Worm (Caenorhabditis elegans) whole organism, young adult: ENCODE results near the gene ugt-48.

Source experiments
- B0261.1 ChIP-seq: sonication (generic microtip); optimal IDR thresholded peaks from 2 replicates; lab custom pipeline; 2016; ENCODE audit warnings: mild to moderate bottlenecking, missing genetic modification characterization, moderate library complexity, missing compliant biosample characterization
- F10E7.11 ChIP-seq: sonication (generic microtip); optimal IDR thresholded peaks from 2 replicates; lab custom pipeline; 2017; ENCODE audit warnings: mild to moderate bottlenecking, missing genetic modification characterization, moderate library complexity, missing compliant biosample characterization
- F23B12.7 ChIP-seq: sonication (generic microtip); optimal IDR thresholded peaks from 2 replicates; lab custom pipeline; 2017; ENCODE audit warnings: missing genetic modification characterization, mild to moderate bottlenecking, missing compliant biosample characterization, antibody characterized with exemption, moderate library complexity; ENCODE audit not compliant: insufficient read depth
- F49E8.2 ChIP-seq: sonication (generic microtip); optimal IDR thresholded peaks from 3 replicates; lab custom pipeline; 2017; ENCODE audit warnings: missing genetic modification characterization, mild to moderate bottlenecking, missing compliant biosample characterization, antibody characterized with exemption, moderate library complexity; ENCODE audit not compliant: insufficient read depth
- F57A8.1 ChIP-seq: fragments of 200-800 bp; sonication (Bioruptor generic); optimal IDR thresholded peaks from 2 replicates; lab custom pipeline; 2018; ENCODE audit warnings: mild to moderate bottlenecking, missing genetic modification characterization, moderate library complexity, missing compliant biosample characterization
- Y53G8AR.9 ChIP-seq: fragments of 200-800 bp; sonication (Bioruptor generic); conservative IDR thresholded peaks from 2 replicates; pipeline ENCODE4 v1.3.6; 2022; ENCODE audit warnings: missing genetic modification reagents, missing genetic modification characterization, missing compliant biosample characterization
- Y79H2A.3 ChIP-seq: fragments of 200-800 bp; sonication (Bioruptor generic); conservative IDR thresholded peaks from 2 replicates; pipeline ENCODE4 v1.3.6; 2022; ENCODE audit warnings: missing genetic modification reagents, missing genetic modification characterization, missing compliant biosample characterization
- Y95B8A.8 ChIP-seq: fragments of 200-800 bp; sonication (Bioruptor generic); IDR thresholded peaks from 2 replicates; pipeline ENCODE4 v1.3.6; 2022; ENCODE audit warnings: missing genetic modification reagents, missing genetic modification characterization, missing compliant biosample characterization
- athp-1 ChIP-seq: sonication (generic microtip); optimal IDR thresholded peaks from 2 replicates; lab custom pipeline; 2017; ENCODE audit warnings: mild to moderate bottlenecking, missing genetic modification characterization, missing compliant biosample characterization
- attf-6 ChIP-seq: fragments of 200-800 bp; sonication (Bioruptor generic); IDR thresholded peaks from 2 replicates; pipeline ENCODE4 v1.3.6; 2022; ENCODE audit warnings: missing genetic modification reagents, missing genetic modification characterization, missing compliant biosample characterization
- ccch-3 ChIP-seq: fragments of 200-800 bp; sonication (Bioruptor generic); optimal IDR thresholded peaks from 2 replicates; lab custom pipeline; 2018; ENCODE audit warnings: mild to moderate bottlenecking, missing genetic modification characterization, missing compliant biosample characterization
- cebp-1 ChIP-seq, 2 experiments: fragments of 200-800 bp in 1 of 2; sonication (Bioruptor generic) in 1 of 2; sonication (generic microtip) in 1 of 2; IDR thresholded peaks in 1 of 2; optimal IDR thresholded peaks in 1 of 2; 2 replicates each; pipeline versions ENCODE4 v1.3.6 to Lab custom; 2017 to 2022; ENCODE audit warnings: missing compliant biosample characterization in 2 of 2, missing genetic modification characterization in 2 of 2, mild to moderate bottlenecking in 1 of 2, missing genetic modification reagents in 1 of 2, moderate library complexity in 1 of 2
- ceh-91 ChIP-seq: fragments of 200-800 bp; sonication (Bioruptor generic); IDR thresholded peaks from 2 replicates; pipeline ENCODE4 v1.3.6; 2022; ENCODE audit warnings: missing genetic modification reagents, missing genetic modification characterization, missing compliant biosample characterization
- die-1 ChIP-seq: sonication (generic microtip); optimal IDR thresholded peaks from 2 replicates; lab custom pipeline; 2016; ENCODE audit warnings: missing genotype, mild to moderate bottlenecking, missing genetic modification characterization, missing compliant biosample characterization
- dox-1 ChIP-seq: fragments of 200-800 bp; sonication (Bioruptor generic); IDR thresholded peaks from 2 replicates; pipeline ENCODE4 v1.3.6; 2022; ENCODE audit warnings: missing genetic modification reagents, missing genetic modification characterization, missing compliant biosample characterization
- dpl-1 ChIP-seq: fragments of 150-350 bp; optimal IDR thresholded peaks from 2 replicates; lab custom pipeline; 2014; ENCODE audit warnings: missing biosample characterization, missing genetic modification reagents, missing genetic modification characterization
- efl-1 ChIP-seq: fragments of 150-350 bp; optimal IDR thresholded peaks from 2 replicates; lab custom pipeline; 2014; ENCODE audit warnings: missing biosample characterization, missing genetic modification reagents, missing genetic modification characterization
- egl-44 ChIP-seq: fragments of 200-800 bp; sonication (Bioruptor generic); IDR thresholded peaks from 2 replicates; pipeline ENCODE4 v1.3.6; 2022; ENCODE audit warnings: missing genetic modification reagents, missing genetic modification characterization, missing compliant biosample characterization
- egrh-3 ChIP-seq: fragments of 200-800 bp; sonication (Bioruptor generic); IDR thresholded peaks from 2 replicates; pipeline ENCODE4 v1.3.6; 2022; ENCODE audit warnings: missing genetic modification reagents, missing genetic modification characterization, missing compliant biosample characterization
- hmg-20 ChIP-seq: fragments of 200-800 bp; sonication (Bioruptor generic); IDR thresholded peaks from 2 replicates; pipeline ENCODE4 v1.3.6; 2022; ENCODE audit warnings: missing genetic modification reagents, missing genetic modification characterization, missing compliant biosample characterization
- hrde-1 ChIP-seq: sonication (generic microtip); optimal IDR thresholded peaks from 2 replicates; lab custom pipeline; 2016; ENCODE audit warnings: missing genetic modification characterization, mild to moderate bottlenecking, missing compliant biosample characterization, moderate library complexity, missing genotype, missing genetic modification reagents, borderline replicate concordance
- hsf-1 ChIP-seq: fragments of 200-800 bp; sonication (Bioruptor generic); IDR thresholded peaks from 2 replicates; pipeline ENCODE4 v1.3.6; 2022; ENCODE audit warnings: missing genetic modification reagents, missing genetic modification characterization, missing compliant biosample characterization
- lag-1 ChIP-seq: fragments of 200-800 bp; sonication (Bioruptor generic); IDR thresholded peaks from 2 replicates; pipeline ENCODE4 v1.3.6; 2022; ENCODE audit warnings: missing genetic modification reagents, missing genetic modification characterization, missing compliant biosample characterization
- lin-35 ChIP-seq, 3 experiments: fragments of 150-350 bp in 2 of 3; sonication (generic microtip) in 1 of 3; optimal IDR thresholded peaks; 2 replicates each; lab custom pipeline; 2014 to 2018; ENCODE audit warnings: missing biosample characterization in 3 of 3, missing genetic modification characterization in 3 of 3, missing genetic modification reagents in 3 of 3
- lin-40 ChIP-seq: sonication (generic microtip); optimal IDR thresholded peaks from 2 replicates; lab custom pipeline; 2016; ENCODE audit warnings: missing genetic modification characterization, mild to moderate bottlenecking, missing compliant biosample characterization, missing genotype, missing genetic modification reagents
- lin-54 ChIP-seq: fragments of 200-800 bp; sonication (Bioruptor generic); optimal IDR thresholded peaks from 2 replicates; lab custom pipeline; 2018; ENCODE audit warnings: mild to moderate bottlenecking, missing genetic modification characterization, missing compliant biosample characterization
- lsy-27 ChIP-seq: sonication (generic microtip); optimal IDR thresholded peaks from 2 replicates; lab custom pipeline; 2017; ENCODE audit warnings: missing genetic modification characterization, mild to moderate bottlenecking, missing compliant biosample characterization, antibody characterized with exemption, missing genotype, borderline replicate concordance; ENCODE audit not compliant: insufficient read depth
- madf-6 ChIP-seq: fragments of 200-800 bp; sonication (Bioruptor generic); IDR thresholded peaks from 2 replicates; pipeline ENCODE4 v1.3.6; 2022; ENCODE audit warnings: missing genetic modification reagents, missing genetic modification characterization, missing compliant biosample characterization
- mcd-1 ChIP-seq: fragments of 200-800 bp; sonication (Bioruptor generic); IDR thresholded peaks from 2 replicates; pipeline ENCODE4 v1.3.6; 2022; ENCODE audit warnings: missing genetic modification reagents, missing genetic modification characterization, missing compliant biosample characterization
- nfyb-1 ChIP-seq: fragments of 200-800 bp; sonication (Bioruptor generic); IDR thresholded peaks from 2 replicates; pipeline ENCODE4 v1.3.6; 2022; ENCODE audit warnings: missing genetic modification reagents, missing genetic modification characterization, missing compliant biosample characterization
- nhr-120 ChIP-seq: fragments of 200-800 bp; sonication (Bioruptor generic); IDR thresholded peaks from 2 replicates; pipeline ENCODE4 v1.3.6; 2022; ENCODE audit warnings: missing genetic modification characterization, missing compliant biosample characterization
- nhr-80 ChIP-seq: sonication (generic microtip); optimal IDR thresholded peaks from 2 replicates; lab custom pipeline; 2016; ENCODE audit warnings: missing genetic modification characterization, missing compliant biosample characterization
- pbrm-1 ChIP-seq: fragments of 200-800 bp; sonication (Bioruptor generic); IDR thresholded peaks from 2 replicates; pipeline ENCODE4 v1.3.6; 2022; ENCODE audit warnings: missing genetic modification reagents, missing genetic modification characterization, missing compliant biosample characterization
- rcor-1 ChIP-seq: fragments of 200-800 bp; sonication (Bioruptor generic); IDR thresholded peaks from 2 replicates; pipeline ENCODE4 v1.3.6; 2022; ENCODE audit warnings: missing genetic modification reagents, missing genetic modification characterization, missing compliant biosample characterization
- rpc-1 ChIP-seq, 2 experiments: fragments of 150-350 bp in 1 of 2; sonication (generic microtip) in 1 of 2; optimal IDR thresholded peaks; 2 replicates each; lab custom pipeline; 2014 to 2018; ENCODE audit warnings: missing biosample characterization in 1 of 2, missing genetic modification characterization in 1 of 2, missing genetic modification reagents in 1 of 2, missing genotype in 1 of 2
- snpc-1.1 ChIP-seq: sonication (generic microtip); optimal IDR thresholded peaks from 2 replicates; lab custom pipeline; 2017; ENCODE audit warnings: missing genetic modification characterization, mild to moderate bottlenecking, missing compliant biosample characterization, antibody characterized with exemption, moderate library complexity, missing genotype, missing genetic modification reagents; ENCODE audit not compliant: insufficient read depth
- snpc-1.3 ChIP-seq: sonication (generic microtip); optimal IDR thresholded peaks from 2 replicates; lab custom pipeline; 2017; ENCODE audit warnings: missing genetic modification characterization, mild to moderate bottlenecking, missing compliant biosample characterization, antibody characterized with exemption, moderate library complexity, missing genotype, missing genetic modification reagents; ENCODE audit not compliant: insufficient read depth
- snpc-4 ChIP-seq, 5 experiments: fragments of 150-350 bp in 1 of 5; sonication (generic microtip) in 4 of 5; optimal IDR thresholded peaks; 2 replicates each; lab custom pipeline; 2014 to 2018; ENCODE audit warnings: missing genetic modification characterization in 5 of 5, missing biosample characterization in 3 of 5, antibody characterized with exemption in 2 of 5, mild to moderate bottlenecking in 2 of 5, missing compliant biosample characterization in 2 of 5, missing genotype in 2 of 5, moderate library complexity in 2 of 5, missing genetic modification reagents in 1 of 5
- somi-1 ChIP-seq: fragments of 200-800 bp; sonication (Bioruptor generic); optimal IDR thresholded peaks from 2 replicates; lab custom pipeline; 2018; ENCODE audit warnings: mild to moderate bottlenecking, missing genetic modification characterization, missing compliant biosample characterization
- unc-130 ChIP-seq: sonication (generic microtip); optimal IDR thresholded peaks from 2 replicates; lab custom pipeline; 2016; ENCODE audit warnings: missing genetic modification reagents, missing genetic modification characterization, missing compliant biosample characterization
- ztf-25 ChIP-seq: fragments of 200-800 bp; sonication (Bioruptor generic); IDR thresholded peaks from 2 replicates; pipeline ENCODE4 v1.3.6; 2022; ENCODE audit warnings: missing genetic modification reagents, missing genetic modification characterization, missing compliant biosample characterization
- ztf-28 ChIP-seq: fragments of 200-800 bp; sonication (Bioruptor generic); IDR thresholded peaks from 2 replicates; pipeline ENCODE4 v1.3.6; 2022; ENCODE audit warnings: missing genetic modification reagents, missing genetic modification characterization, missing compliant biosample characterization
- ztf-3 ChIP-seq: fragments of 200-800 bp; sonication (Bioruptor generic); optimal IDR thresholded peaks from 2 replicates; lab custom pipeline; 2018; ENCODE audit warnings: mild to moderate bottlenecking, missing genetic modification characterization, missing compliant biosample characterization

Gene ugt-48

DNA sequence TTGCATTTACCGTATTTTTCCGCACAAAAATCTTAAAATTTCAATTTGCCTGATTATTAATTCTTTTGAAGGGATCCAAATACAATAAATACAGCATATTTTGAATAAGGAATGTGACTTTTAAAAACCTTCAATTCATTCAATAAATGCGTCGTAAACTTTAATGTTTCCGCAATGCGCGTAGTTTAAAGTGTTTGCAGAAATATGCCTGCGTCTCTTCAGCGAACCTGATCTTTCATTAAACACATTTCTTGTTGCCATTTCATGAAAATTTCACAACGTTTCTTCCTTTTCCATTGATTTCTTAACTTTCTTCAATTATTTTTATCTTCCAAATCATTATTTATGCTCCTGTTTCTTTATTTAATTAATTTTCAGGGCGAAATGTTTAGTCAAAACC is 44.5 kb upstream of the ugt-48 start, which contains the start of gene vps-37 (continued):
- TF ChIP-seq die-1 (tag; lab: Kevin White, UChicago) = no peak
- TF ChIP-seq lin-54 (GFP tag; lab: Kevin White, UChicago) = peak; percentile 75
- peak; percentile 73 for TF ChIP-seq mcd-1
- 0 out of 2 replicates have a peak, but pooled peaks have one; percentile 21 for TF ChIP-seq hmg-20
- TF ChIP-seq lin-35 (GFP tag; optimal IDR thresholded peaks at IDR 0.05; lab: Kevin White, UChicago) = peak in 1 of 3 experiments; percentile 70
- no peak for TF ChIP-seq ztf-3 (GFP tag; lab: Kevin White, UChicago)
- TF ChIP-seq F23B12.7 (tag; lab: Kevin White, UChicago) = peak; percentile 11
- TF ChIP-seq snpc-4 (GFP tag; optimal IDR thresholded peaks at IDR 0.05; lab: Kevin White, UChicago) = no peak
- TF ChIP-seq snpc-4 (tag; optimal IDR thresholded peaks at IDR 0.05; lab: Kevin White, UChicago) = peak in 3 of 4 experiments; percentile 33 to 55 (median 39)
- peak; percentile 62; the same call in 1 of the 2 replicates for TF ChIP-seq pbrm-1 (GFP tag; lab: Robert Waterston, UW)
- peak; percentile 80; the same call in 1 of the 2 replicates for TF ChIP-seq rcor-1 (GFP tag; lab: Robert Waterston, UW)
- peak; percentile 83 for TF ChIP-seq madf-6
- TF ChIP-seq egl-44 (GFP tag; lab: Robert Waterston, UW) = no peak
- TF ChIP-seq nfyb-1 (GFP tag; lab: Robert Waterston, UW) = peak; percentile 12; the same call in 1 of the 2 replicates
- peak; percentile 44; the same call in 1 of the 2 replicates for TF ChIP-seq ceh-91 (GFP tag; lab: Robert Waterston, UW)
- no peak for TF ChIP-seq nhr-120 (GFP tag; lab: Robert Waterston, UW)
- TF ChIP-seq efl-1 = peak; percentile 46

DNA sequence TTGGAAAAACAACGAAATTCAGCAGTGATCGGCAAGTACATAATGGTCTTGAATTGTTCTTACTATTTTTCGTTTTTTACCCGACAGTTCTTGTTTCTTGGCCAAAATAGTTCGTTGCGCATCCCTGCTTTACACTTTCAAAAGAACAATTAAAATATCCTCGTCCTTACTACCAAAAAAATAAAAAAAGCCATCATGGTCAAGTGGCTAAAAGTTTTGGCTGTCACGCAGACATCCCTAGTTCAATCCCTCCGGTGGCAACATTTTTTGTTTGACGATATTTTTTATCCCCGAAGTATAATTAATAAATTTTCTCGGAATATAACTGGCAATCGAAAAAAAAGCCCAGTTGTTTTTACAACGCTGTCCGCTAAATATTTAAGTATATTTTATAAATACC is 44.0 kb upstream of the ugt-48 start:
- TF ChIP-seq ztf-28 (GFP tag; lab: Robert Waterston, UW) (0 out of 2 replicates have a peak, but pooled peaks have one; percentile 55), dox-1 (GFP tag; lab: Robert Waterston, UW) (0 out of 2 replicates have a peak, but pooled peaks have one; percentile 30), snpc-1.3 (tag; lab: Kevin White, UChicago) (peak; percentile 81), nhr-80 (tag; lab: Kevin White, UChicago) (no peak), lin-40 (no peak), snpc-1.1 (tag; lab: Kevin White, UChicago) (peak; percentile 68), attf-6 (peak; percentile 76; the same call in 1 of the 2 replicates), egrh-3 (GFP tag; lab: Robert Waterston, UW) (no peak), Y53G8AR.9 (GFP tag; lab: Robert Waterston, UW) (no peak; the same call in 1 of the 2 replicates), cebp-1 (GFP tag; IDR thresholded peaks at IDR 0.05; lab: Robert Waterston, UW) (no peak), cebp-1 (tag; optimal IDR thresholded peaks at IDR 0.05; lab: Kevin White, UChicago) (no peak), athp-1 (tag; lab: Kevin White, UChicago) (peak; percentile 88), B0261.1 (tag; lab: Kevin White, UChicago) (peak; percentile 67), unc-130 (GFP tag; lab: Kevin White, UChicago) (peak; percentile 13), F10E7.11 (tag; lab: Kevin White, UChicago) (peak; percentile 89), Y95B8A.8 (peak; percentile 85), lsy-27 (tag; lab: Kevin White, UChicago) (no peak), F49E8.2 (tag; lab: Kevin White, UChicago) (peak; percentile 44), somi-1 (GFP tag; lab: Kevin White, UChicago) (no peak), ztf-25 (GFP tag; lab: Robert Waterston, UW) (peak; percentile 94), rpc-1 (optimal IDR thresholded peaks at IDR 0.05; lab: Kevin White, UChicago) (peak; percentile 73), rpc-1 (tag; optimal IDR thresholded peaks at IDR 0.05; lab: Kevin White, UChicago) (peak; percentile 93), hsf-1 (GFP tag; lab: Robert Waterston, UW) (peak; percentile 61; the same call in 1 of the 2 replicates), dpl-1 (no peak), ccch-3 (GFP tag; lab: Kevin White, UChicago) (no peak), Y79H2A.3 (GFP tag; lab: Robert Waterston, UW) (no peak), lag-1 (GFP tag; lab: Robert Waterston, UW) (no peak), F57A8.1 (GFP tag; lab: Kevin White, UChicago) (peak; percentile 53), hrde-1 (peak; percentile 62), snpc-4 (GFP tag; optimal IDR thresholded peaks at IDR 0.05; lab: Kevin White, UChicago) (no peak), snpc-4 (tag; optimal IDR thresholded peaks at IDR 0.05; lab: Kevin White, UChicago) (peak in 2 of 4 experiments; percentile 13 to 34)
